Worm (Caenorhabditis elegans): Measurements from ENCODE around the gene suox-1.
A peak's percentile ranks its signal among the peaks of the same experiment; 100 is the strongest.

The suox-1 gene

DNA sequence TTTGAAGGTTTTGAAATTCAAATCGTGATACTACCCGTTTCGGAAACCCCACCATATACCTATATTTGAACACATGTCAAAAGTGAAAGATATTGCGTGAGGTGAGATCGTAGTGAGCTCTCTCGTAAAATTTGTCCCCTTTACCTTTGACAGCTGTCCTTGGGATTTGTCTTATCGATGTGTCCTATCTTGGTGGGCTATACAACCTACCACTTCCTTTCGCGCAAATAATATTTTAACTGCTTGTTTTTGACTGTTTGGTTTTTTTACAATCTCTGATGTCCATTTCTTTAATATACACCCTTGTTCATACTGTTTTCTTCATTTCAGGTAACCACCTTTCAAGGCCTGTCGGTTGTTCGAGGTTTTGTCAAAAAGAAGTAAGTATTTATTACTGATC lies 12.3 kb downstream of the suox-1 start, which contains the start of gene eat-20:
Gene eat-20 (plus strand): TSS at position 331 of the 400 bp plus-strand sequence.
- TF ChIP-seq C06A6.2 (GFP tag; conservative IDR thresholded peaks at IDR 0.05): no peak
- no peak for TF ChIP-seq ceh-40 (GFP tag; IDR thresholded peaks at IDR 0.05)

DNA sequence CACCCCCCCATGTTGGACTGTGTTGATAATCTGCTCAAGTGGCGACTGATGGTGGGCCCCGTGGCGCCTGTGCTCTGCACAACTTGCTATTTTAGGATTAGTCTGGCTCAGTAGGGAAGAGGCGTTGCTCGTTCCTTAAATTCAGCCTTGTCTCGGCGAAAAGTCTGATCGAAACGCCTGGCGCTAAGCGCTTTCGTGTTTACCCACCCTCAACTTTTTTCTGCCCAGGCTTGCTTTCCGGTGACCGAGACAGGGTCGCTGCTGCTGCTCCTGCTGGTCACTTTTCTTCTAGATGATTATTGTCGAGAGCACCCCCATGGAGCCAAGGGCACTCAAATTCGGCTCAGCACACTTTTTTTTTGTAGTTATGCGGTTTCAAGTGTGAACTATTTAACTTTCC lies 17.2 kb downstream of the suox-1 start:
- TF ChIP-seq snpc-1.1 (tag; optimal IDR thresholded peaks at IDR 0.05; ENCODE audit: insufficient read depth) (no peak), hlh-26 (GFP tag; conservative IDR thresholded peaks at IDR 0.05) (no peak), T07F8.4 (tag; optimal IDR thresholded peaks at IDR 0.05) (no peak), sea-2 (GFP tag; IDR thresholded peaks at IDR 0.05) (no peak), gei-17 (GFP tag; optimal IDR thresholded peaks at IDR 0.05) (no peak), efl-1 (GFP tag; optimal IDR thresholded peaks at IDR 0.05) (no peak), zfh-2 (GFP tag; conservative IDR thresholded peaks at IDR 0.05) (peak; percentile 53)

DNA sequence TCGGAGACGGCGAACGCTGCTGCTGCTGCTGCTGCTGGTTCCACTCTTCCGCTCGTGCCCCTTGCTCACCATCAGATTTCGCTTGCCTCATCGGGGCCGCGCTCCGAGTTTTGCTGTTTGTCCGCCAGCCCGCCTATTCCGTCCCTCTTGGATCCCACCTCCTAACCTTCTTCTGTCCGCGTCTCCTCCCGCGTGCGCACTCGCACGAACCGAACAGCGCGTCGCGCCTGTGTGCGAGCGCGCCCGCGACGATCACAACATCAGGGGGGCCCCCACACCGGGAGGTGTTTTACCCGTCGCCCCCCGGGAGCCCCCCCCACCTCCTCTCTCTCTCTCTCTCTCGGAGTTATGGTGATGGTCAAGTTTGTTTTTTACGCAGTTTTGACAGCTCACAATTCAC lies 18.4 kb downstream of the suox-1 start:
- no peak for TF ChIP-seq athp-1 (tag; optimal IDR thresholded peaks at IDR 0.05)
- TF ChIP-seq aptf-3 (GFP tag; IDR thresholded peaks at IDR 0.05): peak; percentile 51; the same call in 1 of the 2 replicates
- TF ChIP-seq dox-1 (GFP tag; IDR thresholded peaks at IDR 0.05): peak; percentile 34; the same call in 1 of the 2 replicates
- TF ChIP-seq zfh-2 (GFP tag; conservative IDR thresholded peaks at IDR 0.05): peak; percentile 97
- TF ChIP-seq egrh-3 (GFP tag; IDR thresholded peaks at IDR 0.05): peak; percentile 97
- peak; percentile 2 for TF ChIP-seq F52B5.7 (tag; optimal IDR thresholded peaks at IDR 0.05)
- TF ChIP-seq hlh-26 (GFP tag; conservative IDR thresholded peaks at IDR 0.05): no peak
- TF ChIP-seq rec-8 (tag; optimal IDR thresholded peaks at IDR 0.05): no peak
- TF ChIP-seq F23B12.7 (tag; optimal IDR thresholded peaks at IDR 0.05; ENCODE audit: insufficient read depth): no peak
- TF ChIP-seq F37B4.10 (GFP tag; IDR thresholded peaks at IDR 0.05): 0 out of 2 replicates have a peak, but pooled peaks have one; percentile 60
- no peak for TF ChIP-seq F10E7.11 (tag; optimal IDR thresholded peaks at IDR 0.05)
- 0 out of 2 replicates have a peak, but pooled peaks have one; percentile 31 for TF ChIP-seq nfyb-1 (GFP tag; IDR thresholded peaks at IDR 0.05)
- TF ChIP-seq bed-2 (GFP tag; IDR thresholded peaks at IDR 0.05): no peak
- 0 out of 2 replicates have a peak, but pooled peaks have one; percentile 37 for TF ChIP-seq mcd-1 (GFP tag; IDR thresholded peaks at IDR 0.05)

DNA sequence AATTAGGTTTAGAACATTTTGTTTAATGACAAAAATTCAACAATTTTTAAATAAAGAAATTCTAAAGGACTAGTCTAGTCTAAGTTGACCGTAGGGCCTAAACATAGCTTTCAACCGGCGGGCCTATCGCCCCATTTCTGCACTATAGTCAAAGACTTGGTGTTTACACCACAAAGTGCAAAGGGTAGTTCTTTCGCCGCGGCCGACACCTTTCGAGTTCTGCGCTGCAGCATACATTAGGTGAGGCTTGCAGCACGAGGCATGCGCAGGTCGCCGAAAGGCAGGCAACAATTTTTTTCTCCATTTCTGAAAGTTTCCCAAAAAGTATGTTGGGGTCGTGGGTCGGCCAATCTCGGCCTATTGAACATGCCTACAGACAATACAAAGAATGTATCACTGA lies 31.1 kb downstream of the suox-1 start:
- TF ChIP-seq snpc-4 (GFP tag; optimal IDR thresholded peaks at IDR 0.05) (peak; percentile 30), snpc-4 (tag; optimal IDR thresholded peaks at IDR 0.05) (peak in 2 of 4 experiments; percentile 56 to 78), lag-1 (GFP tag; IDR thresholded peaks at IDR 0.05) (no peak)

DNA sequence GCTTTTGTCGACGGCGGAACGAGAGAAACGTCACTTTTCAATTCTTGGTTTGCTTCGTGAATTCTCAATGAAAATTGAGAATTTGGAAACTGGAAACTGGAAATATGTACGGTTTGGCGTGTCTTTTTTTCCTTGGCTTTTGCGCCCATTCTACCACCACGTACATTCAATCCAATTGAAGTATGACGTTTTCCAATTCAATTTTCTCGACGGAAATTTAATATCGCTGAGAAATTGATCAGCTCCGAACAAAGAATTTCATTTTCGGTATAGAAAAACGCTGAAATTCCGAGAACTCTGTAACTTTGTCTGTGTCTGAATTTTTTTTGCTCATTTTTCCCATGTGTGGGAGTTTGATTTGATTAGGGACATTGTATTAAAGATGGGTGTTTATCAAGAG lies 35.9 kb downstream of the suox-1 start:
- TF ChIP-seq nhr-27 (tag; optimal IDR thresholded peaks at IDR 0.05) (no peak), C17E4.6 (GFP tag; IDR thresholded peaks at IDR 0.05) (no peak), attf-5 (GFP tag; optimal IDR thresholded peaks at IDR 0.05) (no peak), mxl-1 (tag; optimal IDR thresholded peaks at IDR 0.05) (no peak), T26A5.8 (tag; optimal IDR thresholded peaks at IDR 0.05) (no peak), mel-28 (tag; optimal IDR thresholded peaks at IDR 0.05; ENCODE audit: borderline replicate concordance) (no peak), F52B5.7 (tag; optimal IDR thresholded peaks at IDR 0.05) (no peak), Y95B8A.8 (GFP tag; IDR thresholded peaks at IDR 0.05) (no peak), ztf-3 (GFP tag; optimal IDR thresholded peaks at IDR 0.05) (no peak), C06A6.2 (GFP tag; conservative IDR thresholded peaks at IDR 0.05) (no peak), ets-4 (GFP tag; optimal IDR thresholded peaks at IDR 0.05) (no peak), lin-26 (GFP tag; IDR thresholded peaks at IDR 0.05) (no peak), zim-3 (tag; optimal IDR thresholded peaks at IDR 0.05) (no peak)
